Fruit fly (Drosophila melanogaster) whole organism, embryonic: ENCODE measurements around the gene CG4218.

ENCODE experiments used
- ATbp ChIP-seq: fragments of 200-800 bp; sonication (Bioruptor generic); optimal IDR thresholded peaks from 2 replicates; lab custom pipeline; 2017; ENCODE audit warnings: missing biosample characterization, mild to moderate bottlenecking, missing genetic modification characterization, missing genetic modification reagents
- Aef1 ChIP-seq: fragments of 200-800 bp; sonication (Bioruptor generic); IDR thresholded peaks from 3 replicates; pipeline ENCODE4 v1.3.6; 2022; ENCODE audit warnings: missing biosample characterization, missing genetic modification characterization
- CG10147 ChIP-seq: fragments of 200-800 bp; sonication (Bioruptor generic); optimal IDR thresholded peaks from 2 replicates; lab custom pipeline; 2019; ENCODE audit warnings: missing biosample characterization, mild to moderate bottlenecking, missing genetic modification characterization, moderate library complexity
- CG10543 ChIP-seq: fragments of 200-800 bp; sonication (Bioruptor generic); optimal IDR thresholded peaks from 3 replicates; lab custom pipeline; 2017; ENCODE audit warnings: missing biosample characterization, mild to moderate bottlenecking, missing genetic modification characterization, moderate library complexity
- CG16779 ChIP-seq: fragments of 200-800 bp; sonication (Bioruptor generic); IDR thresholded peaks from 2 replicates; pipeline ENCODE4 v1.3.6; 2022; ENCODE audit warnings: missing biosample characterization, missing genetic modification characterization
- CG16863 ChIP-seq: fragments of 200-800 bp; sonication (Bioruptor generic); optimal IDR thresholded peaks from 3 replicates; lab custom pipeline; 2016; ENCODE audit warnings: missing biosample characterization, missing genetic modification characterization
- CG30020 ChIP-seq: fragments of 200-800 bp; optimal IDR thresholded peaks from 2 replicates; lab custom pipeline; 2019; ENCODE audit warnings: missing biosample characterization, mild to moderate bottlenecking, missing genetic modification characterization, moderate library complexity
- CG31365 ChIP-seq: fragments of 200-800 bp; sonication (Bioruptor generic); optimal IDR thresholded peaks from 2 replicates; lab custom pipeline; 2018; ENCODE audit warnings: missing biosample characterization, mild to moderate bottlenecking, missing genetic modification characterization
- CG32532 ChIP-seq: fragments of 200-800 bp; sonication (Bioruptor generic); IDR thresholded peaks from 2 replicates; pipeline ENCODE4 v1.3.6; 2022; ENCODE audit warnings: missing biosample characterization, missing genetic modification characterization
- CG33557 ChIP-seq: fragments of 200-800 bp; sonication (Bioruptor generic); optimal IDR thresholded peaks from 2 replicates; lab custom pipeline; 2019; ENCODE audit warnings: missing biosample characterization, mild to moderate bottlenecking, missing genetic modification characterization, moderate library complexity
- CG5953 ChIP-seq: fragments of 200-800 bp; sonication (Bioruptor generic); IDR thresholded peaks from 2 replicates; pipeline ENCODE4 v1.3.6; 2022; ENCODE audit warnings: missing biosample characterization, missing genetic modification characterization
- CG6689 ChIP-seq: fragments of 200-800 bp; sonication (Bioruptor generic); IDR thresholded peaks from 2 replicates; pipeline ENCODE4 v1.3.6; 2022; ENCODE audit warnings: missing biosample characterization, missing genetic modification characterization
- CG8478 ChIP-seq: fragments of >200 bp; optimal IDR thresholded peaks from 2 replicates; lab custom pipeline; 2018
- CG9817 ChIP-seq: fragments of 200-800 bp; sonication (Bioruptor generic); optimal IDR thresholded peaks from 2 replicates; lab custom pipeline; 2018; ENCODE audit warnings: missing biosample characterization, mild to moderate bottlenecking, missing genetic modification characterization, moderate library complexity
- CG9932 ChIP-seq: fragments of 200-800 bp; sonication (Bioruptor generic); IDR thresholded peaks from 2 replicates; pipeline ENCODE4 v1.3.6; 2022; ENCODE audit warnings: missing biosample characterization, missing genetic modification characterization
- Dek ChIP-seq: fragments of 200-800 bp; sonication (Bioruptor generic); optimal IDR thresholded peaks from 3 replicates; lab custom pipeline; 2019; ENCODE audit warnings: missing biosample characterization, mild to moderate bottlenecking, missing genetic modification characterization, moderate library complexity
- Dip3 ChIP-seq: fragments of 200-800 bp; sonication (Bioruptor generic); optimal IDR thresholded peaks from 3 replicates; lab custom pipeline; 2016; ENCODE audit warnings: missing biosample characterization, missing genetic modification characterization
- Doc3 ChIP-seq: fragments of 200-800 bp; sonication (Bioruptor generic); IDR thresholded peaks from 3 replicates; pipeline ENCODE4 v1.3.6; 2022; ENCODE audit warnings: missing biosample characterization, missing genetic modification characterization; ENCODE audit not compliant: partially characterized antibody
- Eip74EF ChIP-seq, 2 experiments: fragments of 200-800 bp in 1 of 2; fragments of >200 bp in 1 of 2; sonication (Bioruptor generic) in 1 of 2; optimal IDR thresholded peaks; 2 replicates each; lab custom pipeline; 2017 to 2019; ENCODE audit warnings: missing biosample characterization in 2 of 2, missing genetic modification characterization in 2 of 2, mild to moderate bottlenecking in 1 of 2, moderate library complexity in 1 of 2
- HHEX ChIP-seq: fragments of 200-800 bp; sonication (Bioruptor generic); optimal IDR thresholded peaks from 3 replicates; lab custom pipeline; 2017; ENCODE audit warnings: missing biosample characterization, mild to moderate bottlenecking, missing genetic modification characterization, missing genetic modification reagents
- HmgD ChIP-seq: fragments of 200-800 bp; sonication (Bioruptor generic); optimal IDR thresholded peaks from 3 replicates; lab custom pipeline; 2016; ENCODE audit warnings: missing biosample characterization, missing genetic modification characterization
- Hr78 ChIP-seq, 2 experiments: fragments of 200-800 bp in 1 of 2; fragments of >200 bp in 1 of 2; sonication (Bioruptor generic) in 1 of 2; optimal IDR thresholded peaks; 2 replicates each; lab custom pipeline; 2017 to 2019; ENCODE audit warnings: missing biosample characterization in 2 of 2, missing genetic modification characterization in 2 of 2, mild to moderate bottlenecking in 1 of 2, moderate library complexity in 1 of 2
- PHDP ChIP-seq: fragments of 200-800 bp; sonication (Bioruptor generic); optimal IDR thresholded peaks from 3 replicates; lab custom pipeline; 2018; ENCODE audit warnings: missing biosample characterization, mild to moderate bottlenecking, missing genetic modification characterization, moderate library complexity
- Ptx1 ChIP-seq: fragments of 200-800 bp; sonication (Bioruptor generic); IDR thresholded peaks from 2 replicates; pipeline ENCODE4 v1.3.6; 2022; ENCODE audit warnings: missing biosample characterization, missing genetic modification characterization
- Xbp1 ChIP-seq: fragments of 200-800 bp; sonication (Bioruptor generic); optimal IDR thresholded peaks from 3 replicates; lab custom pipeline; 2016; ENCODE audit warnings: missing biosample characterization, mild to moderate bottlenecking, missing genetic modification characterization
- caup ChIP-seq: fragments of 200-800 bp; sonication (Bioruptor generic); optimal IDR thresholded peaks from 3 replicates; lab custom pipeline; 2017; ENCODE audit warnings: missing biosample characterization, mild to moderate bottlenecking, missing genetic modification characterization, moderate library complexity; ENCODE audit not compliant: severe bottlenecking
- crc ChIP-seq: fragments of 200-800 bp; sonication (Bioruptor generic); optimal IDR thresholded peaks from 2 replicates; lab custom pipeline; 2016; ENCODE audit warnings: missing biosample characterization, missing genetic modification characterization
- crol ChIP-seq: fragments of 200-800 bp; sonication (Bioruptor generic); IDR thresholded peaks from 2 replicates; pipeline ENCODE4 v1.3.6; 2022; ENCODE audit warnings: missing biosample characterization, missing genetic modification characterization
- gce ChIP-seq: fragments of 200-800 bp; sonication (Bioruptor generic); IDR thresholded peaks from 3 replicates; pipeline ENCODE4 v1.3.6; 2022; ENCODE audit warnings: missing biosample characterization, missing genetic modification characterization
- grn ChIP-seq: fragments of 200-800 bp; sonication (Bioruptor generic); optimal IDR thresholded peaks from 3 replicates; lab custom pipeline; 2017; ENCODE audit warnings: missing biosample characterization, missing genetic modification characterization
- lab ChIP-seq: fragments of 200-800 bp; sonication (Bioruptor generic); optimal IDR thresholded peaks from 3 replicates; lab custom pipeline; 2017; ENCODE audit warnings: missing biosample characterization, missing genetic modification characterization, mild to moderate bottlenecking, moderate library complexity, missing genetic modification reagents
- mam ChIP-seq: fragments of 200-800 bp; sonication (Bioruptor generic); optimal IDR thresholded peaks from 3 replicates; lab custom pipeline; 2016; ENCODE audit warnings: missing biosample characterization, missing genetic modification characterization
- mirr ChIP-seq: fragments of 200-800 bp; sonication (Bioruptor generic); optimal IDR thresholded peaks from 3 replicates; lab custom pipeline; 2018; ENCODE audit warnings: missing biosample characterization, mild to moderate bottlenecking, missing genetic modification characterization
- oc ChIP-seq: fragments of 200-800 bp; sonication (Bioruptor generic); optimal IDR thresholded peaks from 2 replicates; lab custom pipeline; 2018; ENCODE audit warnings: missing biosample characterization, mild to moderate bottlenecking, missing genetic modification characterization, moderate library complexity
- odd ChIP-seq: fragments of 200-800 bp; sonication (Bioruptor generic); optimal IDR thresholded peaks from 2 replicates; lab custom pipeline; 2017; ENCODE audit warnings: missing biosample characterization, mild to moderate bottlenecking, missing genetic modification characterization
- pan ChIP-seq, 4 experiments: fragments of >200 bp in 3 of 4; fragments of 200-800 bp in 1 of 4; sonication (Bioruptor generic) in 1 of 4; optimal IDR thresholded peaks in 3 of 4; IDR thresholded peaks in 1 of 4; 2 replicates each; pipeline versions ENCODE4 v1.3.6 to Lab custom; 2017 to 2022; ENCODE audit warnings: missing biosample characterization in 2 of 4, missing genetic modification characterization in 2 of 4, mixed read lengths in 1 of 4
- pfk ChIP-seq: fragments of 200-800 bp; sonication (Bioruptor generic); optimal IDR thresholded peaks from 2 replicates; lab custom pipeline; 2018; ENCODE audit warnings: missing biosample characterization, mild to moderate bottlenecking, missing genetic modification characterization, moderate library complexity
- run ChIP-seq: fragments of 200-800 bp; sonication (Bioruptor generic); optimal IDR thresholded peaks from 3 replicates; lab custom pipeline; 2018; ENCODE audit warnings: missing biosample characterization, mild to moderate bottlenecking, missing genetic modification characterization
- scrt ChIP-seq: fragments of 200-800 bp; sonication (Bioruptor generic); optimal IDR thresholded peaks from 2 replicates; lab custom pipeline; 2018; ENCODE audit warnings: missing biosample characterization, mild to moderate bottlenecking, missing genetic modification characterization, moderate library complexity
- sd ChIP-seq: fragments of 200-800 bp; sonication (Bioruptor generic); optimal IDR thresholded peaks from 3 replicates; lab custom pipeline; 2018; ENCODE audit warnings: missing biosample characterization, mild to moderate bottlenecking, missing genetic modification characterization, moderate library complexity
- shn ChIP-seq: fragments of 200-800 bp; sonication (Bioruptor generic); optimal IDR thresholded peaks from 3 replicates; lab custom pipeline; 2016; ENCODE audit warnings: missing biosample characterization, missing genetic modification characterization
- vvl ChIP-seq: fragments of 200-800 bp; sonication (Bioruptor generic); IDR thresholded peaks from 2 replicates; pipeline ENCODE4 v1.3.6; 2022; ENCODE audit warnings: missing biosample characterization, missing genetic modification characterization

CG4218 gene

DNA sequence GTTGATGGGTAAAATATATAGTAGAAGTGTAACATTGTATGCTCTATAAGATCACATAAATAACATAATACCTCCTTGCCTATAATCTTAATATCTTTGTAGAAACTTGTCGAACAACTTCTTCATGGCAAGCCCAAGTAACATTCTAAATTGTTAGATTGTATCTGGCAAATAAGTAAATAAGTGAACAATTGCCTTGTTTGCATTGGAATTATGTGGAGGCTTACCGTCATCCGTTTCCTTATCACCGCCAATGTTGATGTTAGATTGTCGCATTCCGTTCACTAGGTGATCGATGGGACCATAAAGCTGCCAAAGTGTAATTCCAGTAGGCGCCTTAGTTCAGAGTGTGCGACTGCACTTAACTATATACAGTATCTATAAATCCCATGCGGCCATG lies 7.9 kb upstream of the CG4218 start (continued):
- TF ChIP-seq CG6689 (GFP tag; lab: Robert Waterston, UW) (peak; percentile 56), pfk (peak; percentile 42), shn (GFP tag; lab: Kevin White, UChicago) (peak; percentile 72), crc (GFP tag; lab: Kevin White, UChicago) (peak; percentile 68), run (tag; lab: Kevin White, UChicago) (peak; percentile 74), CG10147 (GFP tag; lab: Kevin White, UChicago) (peak; percentile 42), PHDP (tag; lab: Kevin White, UChicago) (peak; percentile 74), Dip3 (GFP tag; lab: Kevin White, UChicago) (no peak), Aef1 (GFP tag; lab: Robert Waterston, UW) (no peak), vvl (GFP tag; lab: Robert Waterston, UW) (peak; percentile 73; the same call in 1 of the 2 replicates), Xbp1 (peak; percentile 35), scrt (GFP tag; lab: Kevin White, UChicago) (peak; percentile 64), Dek (tag; lab: Kevin White, UChicago) (peak; percentile 23), Eip74EF (GFP tag; optimal IDR thresholded peaks at IDR 0.05; lab: Kevin White, UChicago) (peak in 1 of 2 experiments; percentile 15), HmgD (no peak), Doc3 (GFP tag; lab: Robert Waterston, UW) (no peak), CG32532 (no peak), gce (GFP tag; lab: Robert Waterston, UW) (peak; percentile 58; the same call in 1 of the 3 replicates), CG16779 (GFP tag; lab: Robert Waterston, UW) (no peak)

dm6 chr2L:14556224-14556623 lies 7.3 kb upstream of the CG4218 start:
- peak; percentile 62 for TF ChIP-seq sd
- TF ChIP-seq HHEX: no peak

- peak; percentile 58 for TF ChIP-seq caup (GFP tag; lab: Kevin White, UChicago)
- TF ChIP-seq CG16863 (GFP tag; lab: Kevin White, UChicago): no peak
- peak; percentile 10; the same call in 1 of the 2 replicates for TF ChIP-seq vvl (GFP tag; lab: Robert Waterston, UW)
- no peak for TF ChIP-seq mam (GFP tag; lab: Kevin White, UChicago)
- peak; percentile 56 for TF ChIP-seq mirr (GFP tag; lab: Kevin White, UChicago)
- peak; percentile 43 for TF ChIP-seq CG10543 (GFP tag; lab: Kevin White, UChicago)
- no peak for TF ChIP-seq oc
- peak in 1 of 2 experiments; percentile 2 for TF ChIP-seq Hr78 (GFP tag; optimal IDR thresholded peaks at IDR 0.05; lab: Kevin White, UChicago)
- no peak for TF ChIP-seq CG9817 (tag; lab: Kevin White, UChicago)
- TF ChIP-seq CG9932 (GFP tag; lab: Robert Waterston, UW): no peak
- TF ChIP-seq grn (GFP tag; lab: Kevin White, UChicago): peak; percentile 71
- TF ChIP-seq CG33557 (GFP tag; lab: Kevin White, UChicago): peak; percentile 42
- TF ChIP-seq ATbp: no peak
- no peak for TF ChIP-seq CG31365 (tag; lab: Kevin White, UChicago)
- peak; percentile 64 for TF ChIP-seq crol (GFP tag; lab: Robert Waterston, UW)
- TF ChIP-seq odd (GFP tag; lab: Kevin White, UChicago): peak; percentile 18
- no peak for TF ChIP-seq pan (optimal IDR thresholded peaks at IDR 0.05; lab: Kevin White, UChicago)
- TF ChIP-seq pan (GFP tag; optimal IDR thresholded peaks at IDR 0.05 in 1 of 2, IDR thresholded peaks at IDR 0.05 in 1 of 2): peak in 1 of 2 experiments; percentile 18
- TF ChIP-seq CG30020 (tag; lab: Kevin White, UChicago): no peak
- peak; percentile 93 for TF ChIP-seq lab (GFP tag; lab: Kevin White, UChicago)
- no peak for TF ChIP-seq CG5953
- 0 out of 2 replicates have a peak, but pooled peaks have one; percentile 18 for TF ChIP-seq Ptx1 (GFP tag; lab: Robert Waterston, UW)
- TF ChIP-seq CG8478 (lab: Kevin White, UChicago): no peak
- TF ChIP-seq, all 482 proteins: peak for 12
Observed at dm6 chr2L:14554592-14554887, 5.6 kb upstream of the CG4218 start.
